Fruit fly (Drosophila melanogaster): ENCODE data around the gene CG44013.
A peak's percentile ranks its signal among the peaks of the same experiment; 100 is the strongest.

The CG44013 gene

DNA sequence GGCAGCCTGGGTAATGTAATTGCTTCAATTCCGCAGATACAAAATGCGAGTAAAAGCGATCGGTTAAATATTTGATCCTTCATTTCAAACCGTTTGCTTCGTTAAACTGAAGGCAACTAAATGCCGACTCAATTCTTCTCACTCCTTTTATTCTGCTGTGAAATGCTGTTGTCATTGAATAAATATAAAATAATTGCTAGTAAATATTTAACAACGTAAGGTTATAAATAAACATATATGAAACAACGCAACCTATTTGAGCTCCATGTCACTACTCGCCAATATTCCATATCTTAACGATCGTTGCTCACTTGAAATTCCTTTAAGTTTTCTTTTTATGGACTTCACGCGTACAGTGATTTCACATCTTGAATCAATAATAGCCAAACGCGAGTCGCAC is at the start of gene CG44013:
CG44013 (minus strand) TSS at position 101 of the 400 bp plus-strand sequence.
- no peak for TF ChIP-seq CG17801 (GFP tag; optimal IDR thresholded peaks at IDR 0.05; ENCODE audit: partially characterized antibody)

dm6 chr3R:15557308-15557707 is 47.6 kb upstream of the CG44013 start:
- TF ChIP-seq CG17801 (GFP tag; optimal IDR thresholded peaks at IDR 0.05; ENCODE audit: partially characterized antibody) = no peak

- TF ChIP-seq CG17801 (GFP tag; optimal IDR thresholded peaks at IDR 0.05; ENCODE audit: partially characterized antibody) = no peak
These were observed 46.8 kb upstream of the CG44013 start for dm6 chr3R:15556524-15556923.

DNA sequence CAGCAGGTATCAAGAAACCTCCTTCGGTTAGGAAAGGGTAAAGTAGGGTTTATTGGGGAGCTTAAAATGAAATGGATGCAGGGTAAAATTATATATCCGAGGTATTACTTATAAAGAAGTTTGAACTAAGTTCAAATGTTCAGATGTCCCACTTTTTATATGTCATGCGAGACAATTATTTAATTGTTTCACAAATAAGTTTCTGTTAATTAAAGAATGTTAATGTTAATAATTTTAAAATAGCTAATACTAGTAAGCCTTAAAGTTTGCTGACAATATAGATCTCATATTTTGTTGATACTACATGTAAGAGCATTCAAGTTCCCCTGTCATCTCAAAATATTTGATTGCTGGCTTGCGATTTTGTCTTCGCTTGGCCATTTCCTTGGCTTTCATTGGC is 45.0 kb upstream of the CG44013 start:
- TF ChIP-seq CG17801 (GFP tag; optimal IDR thresholded peaks at IDR 0.05; ENCODE audit: partially characterized antibody) = no peak

DNA sequence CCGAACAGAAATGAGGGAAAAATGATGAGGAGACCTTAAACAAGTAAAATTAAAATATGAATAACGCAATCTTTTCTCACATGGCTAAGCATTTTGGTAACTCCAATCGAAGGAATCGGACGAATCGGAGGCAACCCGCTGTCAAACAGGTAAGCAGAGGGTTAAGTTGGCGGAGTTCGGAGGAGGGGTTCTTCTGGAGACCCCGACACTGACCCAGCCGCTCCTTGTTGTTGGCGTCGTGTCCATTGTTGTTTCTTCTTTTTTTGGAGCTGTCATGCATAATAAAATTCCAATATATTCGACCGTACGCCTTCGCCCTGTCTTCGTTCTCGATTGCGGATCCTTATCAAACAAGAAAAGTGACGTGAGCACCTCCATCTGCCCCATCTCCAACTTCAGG is 43.8 kb upstream of the CG44013 start:
- TF ChIP-seq CG17801 (GFP tag; optimal IDR thresholded peaks at IDR 0.05; ENCODE audit: partially characterized antibody) = no peak

- TF ChIP-seq CG17801 (GFP tag; optimal IDR thresholded peaks at IDR 0.05; ENCODE audit: partially characterized antibody) = no peak
These were observed 43.0 kb upstream of the CG44013 start, which contains the start of gene AOX4 for dm6 chr3R:15552733-15553132. Gene AOX4 (minus strand): TSS chr3R:15552833.

DNA sequence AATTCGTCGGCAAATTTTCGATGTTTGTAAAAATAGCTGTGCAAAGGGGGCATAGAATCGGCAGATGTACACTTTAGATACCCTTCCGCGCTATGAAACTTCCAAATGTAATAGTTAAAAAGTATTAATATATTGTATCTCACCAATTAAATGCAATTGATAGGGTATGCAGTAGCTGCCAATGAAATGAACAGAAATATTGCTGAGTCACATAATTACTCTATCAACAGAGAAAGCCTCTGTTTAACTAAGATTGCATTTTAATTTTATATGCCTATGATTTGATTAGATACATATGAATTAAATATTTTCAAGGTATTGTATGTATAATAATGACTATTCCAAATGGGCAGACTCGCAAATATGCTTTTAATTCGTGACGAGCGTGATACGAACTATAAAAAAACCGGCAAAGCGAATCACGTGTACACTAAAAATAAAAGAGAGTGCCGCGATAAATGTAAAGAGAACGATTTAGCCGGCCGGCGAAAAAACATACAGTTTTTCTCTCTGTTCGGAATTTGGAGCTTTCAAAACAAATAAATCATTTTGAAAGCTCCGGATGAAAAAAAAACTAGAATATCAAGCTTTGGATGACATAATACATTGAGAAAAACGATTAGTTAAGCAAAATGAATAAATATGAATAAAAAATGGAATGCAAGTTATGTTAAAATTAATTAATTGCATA is 38.3 kb upstream of the CG44013 start, which contains the start of gene AOX3:
AOX3 (minus strand) TSS at position 362 of the 691 bp plus-strand sequence.
- TF ChIP-seq CG17801 (GFP tag; optimal IDR thresholded peaks at IDR 0.05; ENCODE audit: partially characterized antibody) = peak; percentile 70

dm6 chr3R:15547226-15547625 is 37.5 kb upstream of the CG44013 start:
- no peak for TF ChIP-seq CG17801 (GFP tag; optimal IDR thresholded peaks at IDR 0.05; ENCODE audit: partially characterized antibody)

DNA sequence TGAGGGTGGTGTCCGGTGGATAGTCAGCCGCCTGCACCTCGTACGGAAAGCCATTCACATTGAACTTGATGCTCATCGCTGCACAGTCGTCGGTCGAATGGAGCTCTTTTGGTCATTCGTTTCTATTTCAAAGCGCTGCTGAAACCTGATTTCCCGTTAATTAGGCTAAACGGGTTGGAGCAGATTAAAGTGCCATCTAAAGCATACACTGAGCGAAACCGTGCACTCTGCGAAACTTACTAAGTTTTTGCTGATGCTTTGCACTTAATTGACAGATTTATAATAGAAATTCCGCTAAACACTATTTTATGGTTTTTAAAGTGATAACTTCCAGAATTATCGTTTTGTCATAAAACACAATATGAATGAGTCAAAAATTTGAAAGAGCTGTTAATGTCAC is 32.6 kb upstream of the CG44013 start, which contains the start of gene AOX2:
AOX2 (minus strand) TSS at position 101 of the 400 bp plus-strand sequence.
- TF ChIP-seq CG17801 (GFP tag; optimal IDR thresholded peaks at IDR 0.05; ENCODE audit: partially characterized antibody) = no peak

DNA sequence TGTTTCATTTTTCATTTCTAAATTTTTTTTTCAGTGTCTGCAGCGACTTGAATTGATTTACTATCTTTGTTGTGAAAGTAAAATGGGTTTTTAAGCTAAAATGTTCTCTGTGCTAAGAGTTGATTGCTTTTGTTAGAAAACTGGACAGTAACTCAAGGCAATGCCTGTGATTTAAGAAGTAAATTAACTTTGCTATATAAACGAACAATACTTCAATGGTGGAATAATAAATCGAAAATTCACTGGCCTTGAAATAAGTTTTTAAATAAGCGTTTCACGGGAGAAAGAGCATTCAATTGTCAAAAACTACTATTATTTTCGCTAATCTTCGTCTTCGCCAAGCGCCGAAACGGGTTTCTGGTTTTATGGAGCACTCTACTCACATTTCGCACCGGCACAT is 31.2 kb upstream of the CG44013 start:
- no peak for TF ChIP-seq CG17801 (GFP tag; optimal IDR thresholded peaks at IDR 0.05; ENCODE audit: partially characterized antibody)

DNA sequence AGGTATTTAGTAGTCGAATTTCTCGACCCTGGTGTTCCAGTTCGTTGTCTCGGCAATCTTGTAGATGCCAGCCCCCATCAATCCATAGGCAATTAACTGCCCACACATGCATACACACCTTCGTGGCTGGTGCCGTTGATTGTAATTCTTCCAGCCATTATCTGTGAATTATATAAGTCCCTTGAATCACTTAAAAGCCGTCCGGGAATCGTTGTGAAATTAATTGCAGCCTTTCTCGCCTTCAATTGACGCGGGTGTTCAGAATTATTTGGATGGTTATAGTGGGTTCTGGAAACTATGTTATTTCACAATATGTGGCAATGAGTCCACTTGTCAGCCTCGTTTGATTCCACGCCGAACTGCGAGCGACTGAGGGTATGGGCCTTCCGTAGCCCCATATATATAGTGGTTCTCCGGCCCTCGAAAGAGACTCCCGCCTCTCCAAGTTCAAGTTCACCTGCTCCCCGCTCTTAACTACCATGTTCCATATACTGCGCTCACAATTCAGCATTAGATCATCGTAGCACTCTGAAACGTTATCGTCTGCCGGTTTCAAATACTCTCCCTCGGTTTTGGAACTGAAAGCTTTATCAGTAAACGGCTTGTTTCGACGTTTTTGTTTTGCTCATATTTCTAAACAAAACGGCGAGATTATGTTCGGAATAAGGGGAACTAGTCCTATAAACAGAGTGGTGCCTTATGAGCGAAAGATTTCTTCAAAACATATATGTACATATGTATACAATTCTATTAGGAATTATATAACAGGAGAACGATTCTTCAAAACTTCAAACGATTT is 27.4 kb upstream of the CG44013 start, which contains the start of gene AOX1:
AOX1 (minus strand) TSS at position 375 of the 799 bp plus-strand sequence.
- no peak for TF ChIP-seq CG17801 (GFP tag; optimal IDR thresholded peaks at IDR 0.05; ENCODE audit: partially characterized antibody)

dm6 chr3R:15531373-15531772 is 21.7 kb upstream of the CG44013 start, which contains the start of gene CG31296:
Gene CG31296 (minus strand): TSS chr3R:15531473.
- TF ChIP-seq CG17801 (GFP tag; optimal IDR thresholded peaks at IDR 0.05; ENCODE audit: partially characterized antibody) = no peak

- TF ChIP-seq CG17801 (GFP tag; optimal IDR thresholded peaks at IDR 0.05; ENCODE audit: partially characterized antibody) = no peak
These were observed 7.4 kb upstream of the CG44013 start for dm6 chr3R:15517113-15517512.

dm6 chr3R:15513208-15513607 is 3.5 kb upstream of the CG44013 start:
- TF ChIP-seq CG17801 (GFP tag; optimal IDR thresholded peaks at IDR 0.05; ENCODE audit: partially characterized antibody) = no peak

DNA sequence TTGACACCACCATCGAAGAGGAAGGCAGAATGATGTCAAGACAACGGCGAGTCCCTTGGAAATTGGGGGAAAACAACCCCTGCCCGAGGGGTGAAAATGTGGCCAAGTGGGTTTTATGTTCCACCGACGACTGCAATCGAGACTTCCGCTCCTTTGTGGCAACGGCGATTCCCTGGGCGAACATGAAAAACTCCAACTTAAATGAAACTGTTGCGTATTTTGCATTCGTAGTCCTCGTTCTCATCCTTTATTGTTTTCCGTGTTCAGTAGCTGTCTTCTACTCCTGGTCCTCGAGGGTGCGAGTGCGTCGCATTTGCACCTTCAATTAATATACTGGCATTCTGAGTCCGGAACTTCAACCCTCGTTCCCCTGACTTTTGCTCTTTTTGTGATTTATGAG is 2.5 kb upstream of the CG44013 start:
- TF ChIP-seq CG17801 (GFP tag; optimal IDR thresholded peaks at IDR 0.05; ENCODE audit: partially characterized antibody) = no peak

DNA sequence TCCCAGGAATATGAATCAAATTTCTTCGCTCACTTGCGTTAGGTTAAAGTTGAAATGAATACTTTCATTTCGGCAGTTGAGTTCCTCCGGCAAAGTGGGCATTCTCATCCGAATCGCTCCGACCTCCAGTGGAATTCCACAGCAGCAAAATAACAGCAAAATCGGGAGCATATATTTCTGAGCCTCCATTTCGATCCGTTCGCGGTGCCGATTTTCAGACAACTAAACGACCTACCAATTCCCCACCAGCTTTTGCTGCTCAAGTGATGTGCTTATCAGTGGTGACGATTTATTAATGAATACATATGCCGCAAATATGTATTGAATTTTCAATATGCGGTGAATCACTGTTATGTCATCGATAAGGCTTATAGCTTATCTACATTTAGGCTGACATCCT is 1.1 kb downstream of the CG44013 start, which contains the start of gene CG44014:
CG44014 (minus strand) TSS at position 256 of the 400 bp plus-strand sequence.
- no peak for TF ChIP-seq CG17801 (GFP tag; optimal IDR thresholded peaks at IDR 0.05; ENCODE audit: partially characterized antibody)
